Worm (Caenorhabditis elegans) whole organism, L1 larva: Measurements from ENCODE around the gene mrpl-11.

ENCODE experiments used
- C04F5.9 ChIP-seq: sonication (generic microtip); optimal IDR thresholded peaks from 2 replicates; lab custom pipeline; 2016; ENCODE audit warnings: missing genetic modification characterization, missing compliant biosample characterization
- alr-1 ChIP-seq: fragments of 200-800 bp; sonication (Bioruptor generic); optimal IDR thresholded peaks from 2 replicates; lab custom pipeline; 2018; ENCODE audit warnings: borderline replicate concordance, mild to moderate bottlenecking, missing genetic modification characterization, missing compliant biosample characterization
- ama-1 ChIP-seq: fragments of 150-350 bp; optimal IDR thresholded peaks from 2 replicates; lab custom pipeline; 2014
- ceh-8 ChIP-seq: fragments of 200-800 bp; sonication (Bioruptor generic); optimal IDR thresholded peaks from 2 replicates; lab custom pipeline; 2018; ENCODE audit warnings: mild to moderate bottlenecking, missing genetic modification characterization, moderate library complexity, missing compliant biosample characterization
- ceh-82 ChIP-seq, 3 experiments: fragments of 150-350 bp in 1 of 3; sonication (generic microtip) in 2 of 3; optimal IDR thresholded peaks; 2 replicates each; lab custom pipeline; 2014 to 2017; ENCODE audit warnings: missing biosample characterization in 3 of 3, missing genetic modification characterization in 3 of 3
- ceh-88 ChIP-seq: fragments of 200-800 bp; sonication (Bioruptor generic); IDR thresholded peaks from 2 replicates; pipeline ENCODE4 v1.3.6; 2022; ENCODE audit warnings: missing genetic modification characterization, missing compliant biosample characterization
- egl-13 ChIP-seq: sonication (generic microtip); optimal IDR thresholded peaks from 2 replicates; lab custom pipeline; 2016; ENCODE audit warnings: missing genotype, missing genetic modification reagents, missing genetic modification characterization, missing compliant biosample characterization
- elt-2 ChIP-seq: sonication (generic microtip); optimal IDR thresholded peaks from 2 replicates; lab custom pipeline; 2016; ENCODE audit warnings: missing genetic modification characterization, mild to moderate bottlenecking, inconsistent platforms, missing compliant biosample characterization, missing genetic modification reagents
- elt-3 ChIP-seq, 6 experiments: fragments of 150-350 bp in 1 of 6; sonication (generic microtip); optimal IDR thresholded peaks; 2 replicates each; lab custom pipeline; 2017 to 2018; ENCODE audit warnings: missing biosample characterization in 6 of 6, missing genetic modification characterization in 6 of 6, inconsistent platforms in 1 of 6
- fkh-10 ChIP-seq: sonication (generic microtip); optimal IDR thresholded peaks from 2 replicates; lab custom pipeline; 2017; ENCODE audit warnings: missing biosample characterization, missing genetic modification reagents, missing genetic modification characterization
- fos-1 ChIP-seq: fragments of 150-350 bp; optimal IDR thresholded peaks from 2 replicates; lab custom pipeline; 2014; ENCODE audit warnings: missing biosample characterization, missing genetic modification characterization
- hlh-4 ChIP-seq: sonication (generic microtip); optimal IDR thresholded peaks from 2 replicates; lab custom pipeline; 2016; ENCODE audit warnings: mild to moderate bottlenecking, missing genetic modification characterization, missing compliant biosample characterization
- irx-1 ChIP-seq: sonication (generic microtip); optimal IDR thresholded peaks from 2 replicates; lab custom pipeline; 2016; ENCODE audit warnings: missing genetic modification characterization, missing compliant biosample characterization
- jun-1 ChIP-seq: fragments of 150-350 bp; optimal IDR thresholded peaks from 2 replicates; lab custom pipeline; 2014; ENCODE audit warnings: missing biosample characterization, missing genetic modification reagents, missing genetic modification characterization
- lin-13 ChIP-seq: fragments of 150-350 bp; optimal IDR thresholded peaks from 2 replicates; lab custom pipeline; 2014; ENCODE audit warnings: missing biosample characterization, missing genetic modification reagents, missing genetic modification characterization
- lin-35 ChIP-seq, 2 experiments: fragments of 150-350 bp; optimal IDR thresholded peaks; 2 replicates each; lab custom pipeline; 2014; ENCODE audit warnings: missing biosample characterization in 2 of 2, missing genetic modification characterization in 2 of 2, missing genetic modification reagents in 2 of 2
- lir-3 ChIP-seq: sonication (generic microtip); optimal IDR thresholded peaks from 2 replicates; lab custom pipeline; 2016; ENCODE audit warnings: mild to moderate bottlenecking, missing genetic modification characterization, moderate library complexity, missing compliant biosample characterization; ENCODE audit not compliant: poor library complexity
- mep-1 ChIP-seq: fragments of 150-350 bp; optimal IDR thresholded peaks from 2 replicates; lab custom pipeline; 2014; ENCODE audit warnings: missing biosample characterization, missing genetic modification characterization
- nhr-12 ChIP-seq: sonication (generic microtip); optimal IDR thresholded peaks from 2 replicates; lab custom pipeline; 2017; ENCODE audit warnings: missing biosample characterization, missing genetic modification characterization
- nhr-20 ChIP-seq: sonication (generic microtip); optimal IDR thresholded peaks from 2 replicates; lab custom pipeline; 2016; ENCODE audit warnings: mild to moderate bottlenecking, missing genetic modification characterization, missing compliant biosample characterization
- nhr-47 ChIP-seq: sonication (generic microtip); optimal IDR thresholded peaks from 2 replicates; lab custom pipeline; 2016; ENCODE audit warnings: mild to moderate bottlenecking, missing genetic modification characterization, moderate library complexity, missing compliant biosample characterization
- nhr-76 ChIP-seq: sonication (generic microtip); optimal IDR thresholded peaks from 2 replicates; lab custom pipeline; 2017; ENCODE audit warnings: missing biosample characterization, missing genetic modification characterization
- nhr-84 ChIP-seq: sonication (generic microtip); optimal IDR thresholded peaks from 2 replicates; lab custom pipeline; 2017; ENCODE audit warnings: missing biosample characterization, missing genetic modification characterization
- nhr-90 ChIP-seq: sonication (generic microtip); optimal IDR thresholded peaks from 2 replicates; lab custom pipeline; 2016; ENCODE audit warnings: mild to moderate bottlenecking, missing genetic modification characterization, missing compliant biosample characterization; ENCODE audit not compliant: poor library complexity
- pax-3 ChIP-seq: fragments of 200-800 bp; sonication (Bioruptor generic); optimal IDR thresholded peaks from 2 replicates; lab custom pipeline; 2018; ENCODE audit warnings: mild to moderate bottlenecking, missing genetic modification characterization, moderate library complexity, missing compliant biosample characterization
- snu-23 ChIP-seq: sonication (generic microtip); optimal IDR thresholded peaks from 2 replicates; lab custom pipeline; 2016; ENCODE audit warnings: missing genetic modification characterization, missing compliant biosample characterization
- swsn-7 ChIP-seq: sonication (generic microtip); optimal IDR thresholded peaks from 2 replicates; lab custom pipeline; 2016; ENCODE audit warnings: missing genetic modification characterization, missing compliant biosample characterization
- unc-86 ChIP-seq: sonication (generic microtip); optimal IDR thresholded peaks from 2 replicates; lab custom pipeline; 2016; ENCODE audit warnings: missing genetic modification characterization, missing compliant biosample characterization
- vab-15 ChIP-seq: sonication (generic microtip); optimal IDR thresholded peaks from 2 replicates; lab custom pipeline; 2017; ENCODE audit warnings: missing genotype, mild to moderate bottlenecking, missing genetic modification characterization, missing compliant biosample characterization
- xbp-1 ChIP-seq: sonication (generic microtip); optimal IDR thresholded peaks from 2 replicates; lab custom pipeline; 2016; ENCODE audit warnings: missing genetic modification characterization, missing compliant biosample characterization
- ztf-4 ChIP-seq: fragments of 150-350 bp; optimal IDR thresholded peaks from 2 replicates; lab custom pipeline; 2014; ENCODE audit warnings: missing biosample characterization, missing genetic modification characterization

mrpl-11 gene

ce11 chrIII:8767889-8768361 lies 50.5 kb downstream of the mrpl-11 start, which contains the start of gene mtss-1 (continued):
- TF ChIP-seq nhr-12 (tag; lab: Kevin White, UChicago) = no peak
- TF ChIP-seq jun-1 (tag; lab: Kevin White, UChicago) = no peak
- peak; percentile 62 for TF ChIP-seq nhr-20 (tag; lab: Kevin White, UChicago)
- no peak for TF ChIP-seq ztf-4 (tag; lab: Kevin White, UChicago)
- TF ChIP-seq lin-35 (GFP tag; optimal IDR thresholded peaks at IDR 0.05; lab: Kevin White, UChicago) = peak; percentile 45 to 67
- TF ChIP-seq nhr-90 (tag; lab: Kevin White, UChicago) = peak; percentile 62
- no peak for TF ChIP-seq vab-15
- no peak for TF ChIP-seq nhr-84 (tag; lab: Kevin White, UChicago)
- TF ChIP-seq C04F5.9 = peak; percentile 34
- TF ChIP-seq mep-1 (tag; lab: Kevin White, UChicago) = peak; percentile 32
- TF ChIP-seq ama-1 (lab: Kevin White, UChicago) = no peak
- TF ChIP-seq unc-86 (tag; lab: Kevin White, UChicago) = peak; percentile 15
- TF ChIP-seq swsn-7 (tag; lab: Kevin White, UChicago) = peak; percentile 58
- TF ChIP-seq egl-13 (tag; lab: Kevin White, UChicago) = peak; percentile 54
- TF ChIP-seq hlh-4 (tag; lab: Kevin White, UChicago) = peak; percentile 5
- peak; percentile 3 for TF ChIP-seq lin-13
- no peak for TF ChIP-seq fkh-10
- peak; percentile 39 for TF ChIP-seq lir-3 (tag; lab: Kevin White, UChicago)
- TF ChIP-seq nhr-47 (tag; lab: Kevin White, UChicago) = peak; percentile 70
- TF ChIP-seq alr-1 (tag; lab: Kevin White, UChicago) = no peak
- no peak for TF ChIP-seq ceh-88 (GFP tag; lab: Robert Waterston, UW)
- TF ChIP-seq fos-1 = no peak
- no peak for TF ChIP-seq ceh-8 (GFP tag; lab: Kevin White, UChicago)
- TF ChIP-seq ceh-82 (tag; optimal IDR thresholded peaks at IDR 0.05; lab: Kevin White, UChicago) = peak; percentile 4 to 47 (median 44)
- peak; percentile 60 for TF ChIP-seq snu-23 (GFP tag; lab: Kevin White, UChicago)
- TF ChIP-seq elt-2 (tag; lab: Kevin White, UChicago) = no peak
- no peak for TF ChIP-seq pax-3
- TF ChIP-seq nhr-76 (tag; lab: Kevin White, UChicago) = no peak
- peak; percentile 33 for TF ChIP-seq irx-1
- TF ChIP-seq xbp-1 (tag; lab: Kevin White, UChicago) = peak; percentile 55
- TF ChIP-seq elt-3 (tag; optimal IDR thresholded peaks at IDR 0.05; lab: Kevin White, UChicago) = peak in 1 of 6 experiments; percentile 5
